Worm (Caenorhabditis elegans) whole organism, early embryonic: ENCODE results near the gene clc-32.

Source experiments
- B0310.2 ChIP-seq: sonication (generic microtip); optimal IDR thresholded peaks from 2 replicates; lab custom pipeline; 2016; ENCODE audit warnings: mild to moderate bottlenecking, missing genetic modification characterization, missing compliant biosample characterization
- F13C5.2 ChIP-seq: sonication (generic microtip); optimal IDR thresholded peaks from 2 replicates; lab custom pipeline; 2017; ENCODE audit warnings: mild to moderate bottlenecking, missing genetic modification characterization, inconsistent platforms, missing compliant biosample characterization
- aly-1 ChIP-seq: sonication (generic microtip); optimal IDR thresholded peaks from 2 replicates; lab custom pipeline; 2016; ENCODE audit warnings: missing genetic modification characterization, missing compliant biosample characterization
- ama-1 ChIP-seq: fragments of 150-350 bp; optimal IDR thresholded peaks from 2 replicates; lab custom pipeline; 2014
- ceh-13 ChIP-seq: fragments of 200-800 bp; sonication (Bioruptor generic); optimal IDR thresholded peaks from 2 replicates; lab custom pipeline; 2018; ENCODE audit warnings: mild to moderate bottlenecking, missing genetic modification characterization, missing compliant biosample characterization
- ceh-36 ChIP-seq: sonication (generic microtip); optimal IDR thresholded peaks from 2 replicates; lab custom pipeline; 2016; ENCODE audit warnings: missing genetic modification characterization, inconsistent platforms, missing compliant biosample characterization
- ets-7 ChIP-seq: sonication (generic microtip); optimal IDR thresholded peaks from 2 replicates; lab custom pipeline; 2016; ENCODE audit warnings: missing genotype, missing genetic modification characterization, missing compliant biosample characterization
- flt-1 ChIP-seq: fragments of 200-800 bp; sonication (Bioruptor generic); IDR thresholded peaks from 2 replicates; pipeline ENCODE4 v1.3.6; 2022; ENCODE audit warnings: missing genetic modification characterization, missing compliant biosample characterization
- hmbx-1 ChIP-seq: sonication (generic microtip); optimal IDR thresholded peaks from 2 replicates; lab custom pipeline; 2016; ENCODE audit warnings: mild to moderate bottlenecking, missing genetic modification characterization, missing compliant biosample characterization
- hmg-4 ChIP-seq: fragments of 200-800 bp; sonication (Bioruptor generic); optimal IDR thresholded peaks from 2 replicates; lab custom pipeline; 2018; ENCODE audit warnings: mild to moderate bottlenecking, missing genetic modification characterization, missing compliant biosample characterization
- hnd-1 ChIP-seq: sonication (generic microtip); optimal IDR thresholded peaks from 2 replicates; lab custom pipeline; 2016; ENCODE audit warnings: missing genetic modification characterization, missing compliant biosample characterization
- pes-1 ChIP-seq: fragments of 200-800 bp; sonication (Bioruptor generic); IDR thresholded peaks from 2 replicates; pipeline ENCODE4 v1.3.6; 2022; ENCODE audit warnings: missing genetic modification reagents, missing genetic modification characterization, missing compliant biosample characterization
- scrt-1 ChIP-seq: fragments of 200-800 bp; sonication (Bioruptor generic); IDR thresholded peaks from 2 replicates; pipeline ENCODE4 v1.3.6; 2022; ENCODE audit warnings: missing genetic modification characterization, missing compliant biosample characterization
- sea-1 ChIP-seq: fragments of 200-800 bp; sonication (Bioruptor generic); conservative IDR thresholded peaks from 2 replicates; pipeline ENCODE4 v1.3.6; 2022; ENCODE audit warnings: missing genetic modification characterization, missing compliant biosample characterization
- tbx-11 ChIP-seq: fragments of 200-800 bp; sonication (Bioruptor generic); IDR thresholded peaks from 2 replicates; pipeline ENCODE4 v1.3.6; 2022; ENCODE audit warnings: missing genetic modification characterization, missing compliant biosample characterization
- tbx-37 ChIP-seq: fragments of 200-800 bp; sonication (Bioruptor generic); conservative IDR thresholded peaks from 2 replicates; pipeline ENCODE4 v1.3.6; 2022; ENCODE audit warnings: missing genetic modification reagents, missing genetic modification characterization, missing compliant biosample characterization
- tra-4 ChIP-seq: sonication (generic microtip); optimal IDR thresholded peaks from 2 replicates; lab custom pipeline; 2017; ENCODE audit warnings: missing genetic modification characterization, missing compliant biosample characterization

Gene clc-32

DNA sequence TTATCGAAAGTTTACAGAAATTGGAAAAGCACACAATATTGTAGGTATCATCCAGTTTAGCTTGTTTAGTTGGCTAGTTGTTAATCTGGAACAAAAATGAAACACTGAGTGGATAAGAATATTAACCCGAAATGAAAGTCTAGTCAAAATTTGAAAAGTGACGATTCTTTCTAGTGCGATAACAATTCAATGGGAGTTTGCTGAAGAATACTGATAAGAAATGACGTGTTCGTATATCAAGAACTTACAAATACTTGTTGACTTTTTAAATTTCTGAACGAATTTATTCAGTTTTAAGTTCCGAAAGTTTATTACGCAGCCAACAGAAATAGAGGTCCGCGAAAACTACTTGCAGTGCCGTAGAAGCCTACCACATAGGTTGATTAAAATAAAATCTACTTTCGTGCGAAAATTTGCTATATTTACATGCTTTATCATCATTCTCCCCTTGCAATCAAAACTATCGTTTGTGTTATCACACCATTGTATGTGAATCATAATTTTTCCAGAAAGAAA, 2.2 kb upstream of the clc-32 start, which contains the start of gene fbxa-88:
fbxa-88 (minus strand) TSS at position 51 of the 516 bp plus-strand sequence.
- TF ChIP-seq F13C5.2 (tag; lab: Kevin White, UChicago) (no peak), aly-1 (tag; lab: Kevin White, UChicago) (no peak), pes-1 (GFP tag; lab: Robert Waterston, UW) (no peak), ceh-36 (tag; lab: Kevin White, UChicago) (no peak), flt-1 (GFP tag; lab: Robert Waterston, UW) (no peak)

- TF ChIP-seq tbx-37 (GFP tag; lab: Robert Waterston, UW) (no peak), pes-1 (GFP tag; lab: Robert Waterston, UW) (no peak), F13C5.2 (tag; lab: Kevin White, UChicago) (no peak), sea-1 (GFP tag; lab: Robert Waterston, UW) (no peak), ceh-36 (tag; lab: Kevin White, UChicago) (no peak), aly-1 (tag; lab: Kevin White, UChicago) (no peak), hmg-4 (GFP tag; lab: Kevin White, UChicago) (no peak), ceh-13 (GFP tag; lab: Kevin White, UChicago) (no peak), scrt-1 (GFP tag; lab: Robert Waterston, UW) (no peak), ama-1 (lab: Kevin White, UChicago) (no peak), hnd-1 (tag; lab: Kevin White, UChicago) (no peak), B0310.2 (tag; lab: Kevin White, UChicago) (no peak), tra-4 (no peak), ets-7 (tag; lab: Kevin White, UChicago) (no peak), flt-1 (GFP tag; lab: Robert Waterston, UW) (no peak), hmbx-1 (tag; lab: Kevin White, UChicago) (no peak), tbx-11 (GFP tag; lab: Robert Waterston, UW) (no peak)
Observed at ce11 chrV:16142371-16142770, 1.4 kb upstream of the clc-32 start, which contains the start of gene fbxa-18. TSS of gene fbxa-18 (plus strand) at chrV:16142671.

- TF ChIP-seq aly-1 (tag; lab: Kevin White, UChicago) (no peak), B0310.2 (tag; lab: Kevin White, UChicago) (no peak), flt-1 (GFP tag; lab: Robert Waterston, UW) (no peak), ceh-36 (tag; lab: Kevin White, UChicago) (no peak), F13C5.2 (tag; lab: Kevin White, UChicago) (no peak)
Observed at ce11 chrV:16139529-16139928, 1.4 kb downstream of the clc-32 start, which contains the start of gene clc-11. TSS of gene clc-11 (minus strand) at chrV:16139629.

DNA sequence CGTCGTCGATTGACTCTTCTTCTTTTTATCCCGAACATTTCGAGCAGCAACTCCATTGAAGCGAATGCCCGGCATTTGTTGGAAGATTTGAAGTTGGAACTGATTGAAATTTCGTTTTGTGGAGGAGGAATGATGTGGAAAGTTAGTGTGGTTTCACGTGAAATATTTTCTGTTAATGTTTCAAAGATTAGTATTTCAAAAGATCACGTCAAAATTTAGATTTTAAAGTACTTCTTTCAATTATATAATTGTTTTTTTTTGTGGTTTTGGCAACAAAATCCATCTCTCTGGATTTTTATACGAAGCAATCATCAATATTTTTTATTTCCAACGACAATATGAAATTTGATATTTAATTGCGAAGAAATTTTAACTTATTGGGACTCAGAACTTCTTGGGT, 3.9 kb downstream of the clc-32 start, which contains the start of gene F44G3.7:
F44G3.7 (minus strand) TSS at position 101 of the 400 bp plus-strand sequence.
- TF ChIP-seq F13C5.2 (tag; lab: Kevin White, UChicago): no peak
- TF ChIP-seq ceh-36 (tag; lab: Kevin White, UChicago): no peak
- TF ChIP-seq aly-1 (tag; lab: Kevin White, UChicago): no peak
- TF ChIP-seq hnd-1 (tag; lab: Kevin White, UChicago): no peak
- TF ChIP-seq tbx-11 (GFP tag; lab: Robert Waterston, UW): no peak
- no peak for TF ChIP-seq B0310.2 (tag; lab: Kevin White, UChicago)
- no peak for TF ChIP-seq tra-4
- no peak for TF ChIP-seq ets-7 (tag; lab: Kevin White, UChicago)
- TF ChIP-seq hmbx-1 (tag; lab: Kevin White, UChicago): no peak
- TF ChIP-seq hmg-4 (GFP tag; lab: Kevin White, UChicago): no peak
- no peak for TF ChIP-seq tbx-37 (GFP tag; lab: Robert Waterston, UW)
- no peak for TF ChIP-seq sea-1 (GFP tag; lab: Robert Waterston, UW)
- no peak for TF ChIP-seq scrt-1 (GFP tag; lab: Robert Waterston, UW)
- no peak for TF ChIP-seq ama-1 (lab: Kevin White, UChicago)
- no peak for TF ChIP-seq flt-1 (GFP tag; lab: Robert Waterston, UW)
- no peak for TF ChIP-seq ceh-13 (GFP tag; lab: Kevin White, UChicago)
- TF ChIP-seq pes-1 (GFP tag; lab: Robert Waterston, UW): no peak

- no peak for TF ChIP-seq ets-7 (tag; lab: Kevin White, UChicago)
- TF ChIP-seq ceh-36 (tag; lab: Kevin White, UChicago): no peak
- TF ChIP-seq tbx-11 (GFP tag; lab: Robert Waterston, UW): no peak
- TF ChIP-seq scrt-1 (GFP tag; lab: Robert Waterston, UW): no peak
- no peak for TF ChIP-seq ceh-13 (GFP tag; lab: Kevin White, UChicago)
- TF ChIP-seq tbx-37 (GFP tag; lab: Robert Waterston, UW): no peak
- no peak for TF ChIP-seq F13C5.2 (tag; lab: Kevin White, UChicago)
- TF ChIP-seq tra-4: no peak
- no peak for TF ChIP-seq sea-1 (GFP tag; lab: Robert Waterston, UW)
- no peak for TF ChIP-seq B0310.2 (tag; lab: Kevin White, UChicago)
- no peak for TF ChIP-seq ama-1 (lab: Kevin White, UChicago)
Observed at ce11 chrV:16132705-16133104, 8.3 kb downstream of the clc-32 start, which contains the start of gene fbxa-144. TSS of gene fbxa-144 (minus strand) at chrV:16132805.

- TF ChIP-seq hnd-1 (tag; lab: Kevin White, UChicago) (no peak), tbx-11 (GFP tag; lab: Robert Waterston, UW) (no peak), F13C5.2 (tag; lab: Kevin White, UChicago) (no peak), ets-7 (tag; lab: Kevin White, UChicago) (no peak), hmbx-1 (tag; lab: Kevin White, UChicago) (no peak), flt-1 (GFP tag; lab: Robert Waterston, UW) (no peak), hmg-4 (GFP tag; lab: Kevin White, UChicago) (no peak), scrt-1 (GFP tag; lab: Robert Waterston, UW) (no peak), pes-1 (GFP tag; lab: Robert Waterston, UW) (no peak), B0310.2 (tag; lab: Kevin White, UChicago) (no peak), tra-4 (no peak), ceh-13 (GFP tag; lab: Kevin White, UChicago) (no peak), ceh-36 (tag; lab: Kevin White, UChicago) (no peak), aly-1 (tag; lab: Kevin White, UChicago) (no peak), tbx-37 (GFP tag; lab: Robert Waterston, UW) (no peak), ama-1 (lab: Kevin White, UChicago) (no peak), sea-1 (GFP tag; lab: Robert Waterston, UW) (no peak)
Observed at ce11 chrV:16132215-16132614, 8.8 kb downstream of the clc-32 start.
